Worm (Caenorhabditis elegans) whole organism, L1 larva: ENCODE results near the gene nipi-4.

Source experiments
- aly-2 ChIP-seq: fragments of 150-350 bp; optimal IDR thresholded peaks from 2 replicates; lab custom pipeline; 2014; ENCODE audit warnings: missing biosample characterization, missing genetic modification characterization
- blmp-1 ChIP-seq: fragments of 150-350 bp; optimal IDR thresholded peaks from 2 replicates; lab custom pipeline; 2014; ENCODE audit warnings: missing biosample characterization, missing genetic modification characterization
- ceh-63 ChIP-seq: fragments of 200-800 bp; sonication (Bioruptor generic); optimal IDR thresholded peaks from 2 replicates; lab custom pipeline; 2018; ENCODE audit warnings: mild to moderate bottlenecking, missing genetic modification characterization, missing compliant biosample characterization
- egl-27 ChIP-seq, 2 experiments: fragments of 150-350 bp in 1 of 2; sonication (generic microtip); optimal IDR thresholded peaks; 3 replicates each; lab custom pipeline; 2017 to 2018; ENCODE audit warnings: missing biosample characterization in 2 of 2, missing genetic modification characterization in 2 of 2, missing genetic modification reagents in 2 of 2
- lir-3 ChIP-seq: sonication (generic microtip); optimal IDR thresholded peaks from 2 replicates; lab custom pipeline; 2016; ENCODE audit warnings: mild to moderate bottlenecking, missing genetic modification characterization, moderate library complexity, missing compliant biosample characterization; ENCODE audit not compliant: poor library complexity
- lsy-2 ChIP-seq, 2 experiments: fragments of 150-350 bp; optimal IDR thresholded peaks; 2 replicates each; lab custom pipeline; 2014; ENCODE audit warnings: missing biosample characterization in 2 of 2, missing genetic modification characterization in 2 of 2
- nhr-12 ChIP-seq: sonication (generic microtip); optimal IDR thresholded peaks from 2 replicates; lab custom pipeline; 2017; ENCODE audit warnings: missing biosample characterization, missing genetic modification characterization
- nhr-85 ChIP-seq: sonication (generic microtip); peaks from one replicate; lab custom pipeline; 2016; ENCODE audit warnings: missing genetic modification characterization, inconsistent platforms, missing compliant biosample characterization
- pqm-1 ChIP-seq: sonication (generic microtip); optimal IDR thresholded peaks from 3 replicates; lab custom pipeline; 2017; ENCODE audit warnings: missing biosample characterization, missing genetic modification characterization
- sptf-1 ChIP-seq: fragments of 150-350 bp; optimal IDR thresholded peaks from 2 replicates; lab custom pipeline; 2014; ENCODE audit warnings: missing biosample characterization, missing genetic modification characterization
- unc-62 ChIP-seq: fragments of 150-350 bp; optimal IDR thresholded peaks from 2 replicates; lab custom pipeline; 2014; ENCODE audit warnings: missing biosample characterization, missing genetic modification reagents, missing genetic modification characterization
- unc-98 ChIP-seq: fragments of 200-800 bp; sonication (Bioruptor generic); IDR thresholded peaks from 2 replicates; pipeline ENCODE4 v1.3.6; 2022; ENCODE audit warnings: missing genetic modification characterization, missing compliant biosample characterization
- vab-15 ChIP-seq: sonication (generic microtip); optimal IDR thresholded peaks from 2 replicates; lab custom pipeline; 2017; ENCODE audit warnings: missing genotype, mild to moderate bottlenecking, missing genetic modification characterization, missing compliant biosample characterization

DNA sequence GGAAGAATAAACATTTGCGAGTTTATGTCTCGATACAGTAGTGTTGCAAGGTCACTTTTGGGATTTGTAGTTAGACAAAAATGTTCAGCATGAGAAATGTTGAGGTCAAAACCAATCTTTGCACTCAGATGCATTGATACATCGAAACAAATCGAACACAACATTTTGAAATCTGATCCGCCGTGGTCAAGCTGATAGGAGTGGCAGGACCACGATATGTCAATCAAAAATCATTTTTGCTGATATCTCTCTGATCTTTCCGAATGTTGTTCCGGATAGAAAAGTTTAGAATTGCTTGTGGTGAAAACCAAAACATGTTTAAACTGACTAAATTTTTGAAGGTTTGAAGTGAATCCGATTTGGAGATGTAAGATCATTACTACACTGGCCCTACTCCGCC is 44.8 kb downstream of the nipi-4 start:
- no peak for TF ChIP-seq ceh-63
- no peak for TF ChIP-seq sptf-1 (tag; lab: Kevin White, UChicago)
- no peak for TF ChIP-seq unc-98
- TF ChIP-seq pqm-1 = no peak
- TF ChIP-seq unc-62 (GFP tag; lab: Kevin White, UChicago) = no peak
- no peak for TF ChIP-seq blmp-1 (tag; lab: Kevin White, UChicago)
- TF ChIP-seq lir-3 (tag; lab: Kevin White, UChicago) = no peak
- TF ChIP-seq egl-27 (tag; optimal IDR thresholded peaks at IDR 0.05; lab: Kevin White, UChicago) = no peak
- no peak for TF ChIP-seq aly-2
- TF ChIP-seq vab-15 (tag; lab: Kevin White, UChicago) = no peak
- TF ChIP-seq lsy-2 (tag; optimal IDR thresholded peaks at IDR 0.05; lab: Kevin White, UChicago) = no peak
- TF ChIP-seq nhr-12 = no peak
- TF ChIP-seq nhr-85 (tag; lab: Kevin White, UChicago) = no peak
